Worm (Caenorhabditis elegans) whole organism, L2 larva: ENCODE results near the gene nlf-1.

Source experiments
- C34F6.9 ChIP-seq: fragments of 150-350 bp; optimal IDR thresholded peaks from 2 replicates; lab custom pipeline; 2014; ENCODE audit warnings: missing biosample characterization, missing genetic modification characterization
- F13H6.1 ChIP-seq: sonication (generic microtip); optimal IDR thresholded peaks from 2 replicates; lab custom pipeline; 2016; ENCODE audit warnings: missing genetic modification characterization, missing compliant biosample characterization
- R02D3.7 ChIP-seq: fragments of 150-350 bp; optimal IDR thresholded peaks from 2 replicates; lab custom pipeline; 2014; ENCODE audit warnings: missing biosample characterization, missing genetic modification characterization
- Y55F3AM.14 ChIP-seq: fragments of 200-800 bp; sonication (Bioruptor generic); optimal IDR thresholded peaks from 2 replicates; lab custom pipeline; 2018; ENCODE audit warnings: mild to moderate bottlenecking, missing genetic modification characterization, missing compliant biosample characterization
- ZK546.5 ChIP-seq: sonication (generic microtip); optimal IDR thresholded peaks from 2 replicates; lab custom pipeline; 2017; ENCODE audit warnings: missing biosample characterization, missing genetic modification characterization
- alr-1 ChIP-seq: fragments of 150-350 bp; optimal IDR thresholded peaks from 2 replicates; lab custom pipeline; 2014; ENCODE audit warnings: missing biosample characterization, missing genetic modification characterization
- aly-2 ChIP-seq: fragments of 150-350 bp; optimal IDR thresholded peaks from 2 replicates; lab custom pipeline; 2014; ENCODE audit warnings: missing biosample characterization, missing genetic modification characterization
- ama-1 ChIP-seq: fragments of 150-350 bp; optimal IDR thresholded peaks from 2 replicates; lab custom pipeline; 2018; ENCODE audit warnings: inconsistent platforms
- blmp-1 ChIP-seq: sonication (generic microtip); optimal IDR thresholded peaks from 2 replicates; lab custom pipeline; 2017; ENCODE audit warnings: missing genetic modification characterization, mild to moderate bottlenecking, missing compliant biosample characterization, antibody characterized with exemption, moderate library complexity; ENCODE audit not compliant: insufficient read depth
- ceh-16 ChIP-seq: fragments of 150-350 bp; optimal IDR thresholded peaks from 2 replicates; lab custom pipeline; 2014; ENCODE audit warnings: missing biosample characterization, missing genetic modification characterization
- ceh-82 ChIP-seq: fragments of 150-350 bp; optimal IDR thresholded peaks from 2 replicates; lab custom pipeline; 2014; ENCODE audit warnings: missing biosample characterization, missing genetic modification characterization
- crh-2 ChIP-seq: sonication (generic microtip); optimal IDR thresholded peaks from 2 replicates; lab custom pipeline; 2017; ENCODE audit warnings: missing biosample characterization, missing genetic modification characterization
- dmd-4 ChIP-seq: sonication (generic microtip); optimal IDR thresholded peaks from 2 replicates; lab custom pipeline; 2017; ENCODE audit warnings: missing biosample characterization, missing genetic modification characterization
- egl-27 ChIP-seq: sonication (generic microtip); optimal IDR thresholded peaks from 3 replicates; lab custom pipeline; 2017; ENCODE audit warnings: missing biosample characterization, missing genetic modification reagents, missing genetic modification characterization
- elt-1 ChIP-seq: fragments of 150-350 bp; optimal IDR thresholded peaks from 2 replicates; lab custom pipeline; 2014; ENCODE audit warnings: missing biosample characterization, missing genetic modification characterization
- elt-3 ChIP-seq: sonication (generic microtip); optimal IDR thresholded peaks from 2 replicates; lab custom pipeline; 2017; ENCODE audit warnings: missing biosample characterization, missing genetic modification characterization
- fos-1 ChIP-seq: fragments of 150-350 bp; optimal IDR thresholded peaks from 2 replicates; lab custom pipeline; 2014; ENCODE audit warnings: missing biosample characterization, missing genetic modification characterization
- gmeb-1 ChIP-seq: fragments of 150-350 bp; optimal IDR thresholded peaks from 2 replicates; lab custom pipeline; 2014; ENCODE audit warnings: missing biosample characterization, missing genetic modification characterization
- lin-11 ChIP-seq: fragments of 150-350 bp; sonication (generic microtip); optimal IDR thresholded peaks from 2 replicates; lab custom pipeline; 2014; ENCODE audit warnings: missing biosample characterization, missing genetic modification characterization, inconsistent platforms, mixed read lengths
- lin-13 ChIP-seq: fragments of 150-350 bp; optimal IDR thresholded peaks from 2 replicates; lab custom pipeline; 2014; ENCODE audit warnings: missing biosample characterization, missing genetic modification reagents, missing genetic modification characterization
- lin-39 ChIP-seq: fragments of 150-350 bp; optimal IDR thresholded peaks from 2 replicates; lab custom pipeline; 2014; ENCODE audit warnings: missing biosample characterization, missing genetic modification reagents, missing genetic modification characterization
- lsy-2 ChIP-seq, 2 experiments: fragments of 150-350 bp in 1 of 2; sonication (generic microtip) in 1 of 2; optimal IDR thresholded peaks; 2 replicates each; lab custom pipeline; 2014 to 2017; ENCODE audit warnings: missing biosample characterization in 2 of 2, missing genetic modification characterization in 2 of 2
- mab-5 ChIP-seq: fragments of 150-350 bp; optimal IDR thresholded peaks from 2 replicates; lab custom pipeline; 2014; ENCODE audit warnings: missing biosample characterization, missing genetic modification characterization
- mbf-1 ChIP-seq: sonication (generic microtip); optimal IDR thresholded peaks from 2 replicates; lab custom pipeline; 2017; ENCODE audit warnings: missing biosample characterization, missing genetic modification characterization
- mdl-1 ChIP-seq, 2 experiments: fragments of 150-350 bp in 1 of 2; sonication (generic microtip) in 1 of 2; optimal IDR thresholded peaks; 2 replicates each; lab custom pipeline; 2017; ENCODE audit warnings: missing biosample characterization in 2 of 2, missing genetic modification characterization in 2 of 2
- nhr-10 ChIP-seq: sonication (generic microtip); optimal IDR thresholded peaks from 2 replicates; lab custom pipeline; 2017; ENCODE audit warnings: missing biosample characterization, missing genetic modification characterization
- nhr-11 ChIP-seq: fragments of 150-350 bp; optimal IDR thresholded peaks from 2 replicates; lab custom pipeline; 2014; ENCODE audit warnings: missing biosample characterization, missing genetic modification characterization
- nhr-12 ChIP-seq: fragments of 150-350 bp; optimal IDR thresholded peaks from 2 replicates; lab custom pipeline; 2014; ENCODE audit warnings: missing biosample characterization, missing genetic modification characterization
- nhr-129 ChIP-seq: fragments of 150-350 bp; optimal IDR thresholded peaks from 2 replicates; lab custom pipeline; 2014; ENCODE audit warnings: missing biosample characterization, missing genetic modification characterization
- nhr-21 ChIP-seq: fragments of 150-350 bp; optimal IDR thresholded peaks from 2 replicates; lab custom pipeline; 2014; ENCODE audit warnings: missing biosample characterization, missing genetic modification characterization
- nhr-23 ChIP-seq: fragments of 150-350 bp; optimal IDR thresholded peaks from 2 replicates; lab custom pipeline; 2014; ENCODE audit warnings: missing biosample characterization, missing genetic modification reagents, missing genetic modification characterization
- nhr-237 ChIP-seq: fragments of 150-350 bp; optimal IDR thresholded peaks from 2 replicates; lab custom pipeline; 2014; ENCODE audit warnings: missing biosample characterization, missing genetic modification characterization
- nhr-25 ChIP-seq: fragments of 150-350 bp; sonication (generic microtip); optimal IDR thresholded peaks from 3 replicates; lab custom pipeline; 2014; ENCODE audit warnings: missing biosample characterization, missing genetic modification characterization
- nhr-6 ChIP-seq: fragments of 150-350 bp; optimal IDR thresholded peaks from 2 replicates; lab custom pipeline; 2014; ENCODE audit warnings: missing biosample characterization, missing genetic modification characterization
- nhr-77 ChIP-seq: fragments of 150-350 bp; optimal IDR thresholded peaks from 2 replicates; lab custom pipeline; 2014; ENCODE audit warnings: missing biosample characterization, missing genetic modification characterization
- peb-1 ChIP-seq: fragments of 150-350 bp; optimal IDR thresholded peaks from 2 replicates; lab custom pipeline; 2014; ENCODE audit warnings: missing biosample characterization, missing genetic modification characterization
- sem-4 ChIP-seq: fragments of 150-350 bp; optimal IDR thresholded peaks from 2 replicates; lab custom pipeline; 2014; ENCODE audit warnings: missing biosample characterization, missing genetic modification reagents, missing genetic modification characterization
- skn-1 ChIP-seq: sonication (generic microtip); optimal IDR thresholded peaks from 2 replicates; lab custom pipeline; 2017; ENCODE audit warnings: missing biosample characterization, missing genetic modification characterization
- sma-3 ChIP-seq: sonication (generic microtip); optimal IDR thresholded peaks from 2 replicates; lab custom pipeline; 2016; ENCODE audit warnings: missing genetic modification reagents, missing genetic modification characterization, missing compliant biosample characterization
- sma-9 ChIP-seq, 2 experiments: fragments of 150-350 bp in 1 of 2; sonication (generic microtip) in 1 of 2; optimal IDR thresholded peaks; 2 replicates each; lab custom pipeline; 2014 to 2016; ENCODE audit warnings: missing genetic modification characterization in 2 of 2, mild to moderate bottlenecking in 1 of 2, missing biosample characterization in 1 of 2, missing compliant biosample characterization in 1 of 2, missing genetic modification reagents in 1 of 2, moderate library complexity in 1 of 2
- snpc-4 ChIP-seq: fragments of 150-350 bp; optimal IDR thresholded peaks from 2 replicates; lab custom pipeline; 2014; ENCODE audit warnings: missing biosample characterization, missing genetic modification characterization
- unc-39 ChIP-seq: fragments of 150-350 bp; optimal IDR thresholded peaks from 2 replicates; lab custom pipeline; 2014; ENCODE audit warnings: missing biosample characterization, missing genetic modification characterization
- unc-55 ChIP-seq: fragments of 150-350 bp; sonication (generic microtip); optimal IDR thresholded peaks from 3 replicates; lab custom pipeline; 2014; ENCODE audit warnings: missing biosample characterization, missing genetic modification reagents, missing genetic modification characterization
- unc-62 ChIP-seq: fragments of 150-350 bp; optimal IDR thresholded peaks from 2 replicates; lab custom pipeline; 2014; ENCODE audit warnings: missing biosample characterization, missing genetic modification reagents, missing genetic modification characterization
- zag-1 ChIP-seq: fragments of 150-350 bp; optimal IDR thresholded peaks from 2 replicates; lab custom pipeline; 2014; ENCODE audit warnings: missing biosample characterization, missing genetic modification characterization
- ztf-1 ChIP-seq: fragments of 200-800 bp; sonication (Bioruptor generic); conservative IDR thresholded peaks from 2 replicates; pipeline ENCODE4 v1.3.6; 2022; ENCODE audit warnings: missing genetic modification characterization, missing compliant biosample characterization
- ztf-11 ChIP-seq: sonication (generic microtip); optimal IDR thresholded peaks from 2 replicates; lab custom pipeline; 2017; ENCODE audit warnings: missing biosample characterization, missing genetic modification characterization
- ztf-4 ChIP-seq: fragments of 150-350 bp; optimal IDR thresholded peaks from 2 replicates; lab custom pipeline; 2014; ENCODE audit warnings: missing biosample characterization, missing genetic modification characterization

nlf-1 gene

DNA sequence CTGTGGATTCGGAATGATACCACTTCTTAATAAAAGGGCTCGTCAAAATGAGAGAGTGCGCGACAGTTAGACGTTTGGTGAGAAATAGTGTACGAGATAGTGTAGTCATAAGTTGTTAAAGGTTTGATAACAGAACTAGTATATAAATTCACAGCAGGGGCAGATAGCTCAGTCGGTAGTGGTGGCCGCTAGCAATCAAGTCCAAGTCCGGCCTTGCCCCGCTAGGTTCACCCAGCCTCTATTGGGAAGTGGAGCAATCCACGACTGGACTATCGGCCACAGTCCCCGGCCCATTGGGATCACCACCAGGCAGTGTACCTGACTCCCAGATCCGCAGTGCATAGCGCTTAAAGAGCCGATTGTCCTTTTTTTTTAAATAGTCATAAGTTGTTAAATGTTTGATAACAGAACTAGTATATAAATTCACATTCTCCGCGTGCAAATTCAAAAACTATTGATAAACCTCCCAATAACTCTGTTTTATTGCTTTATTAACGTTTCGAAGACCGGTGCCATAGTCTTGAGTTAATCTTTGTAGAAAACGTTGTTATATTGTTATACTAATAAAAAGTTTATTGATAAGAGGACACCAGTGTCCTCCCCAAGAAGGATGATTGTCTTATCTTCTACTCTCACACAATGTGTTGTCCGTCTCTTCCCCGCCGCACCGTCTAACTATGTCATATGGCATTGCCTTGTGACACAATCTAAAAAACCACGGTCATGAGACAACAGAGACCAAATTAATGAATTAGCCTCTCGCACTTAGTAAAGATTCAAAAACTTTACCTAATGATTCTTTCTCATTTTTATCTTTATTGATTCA is 6.5 kb downstream of the nlf-1 start:
- TF ChIP-seq mab-5 (tag; lab: Kevin White, UChicago) (no peak), blmp-1 (peak; percentile 20), nhr-11 (tag; lab: Kevin White, UChicago) (no peak), nhr-25 (tag; lab: Kevin White, UChicago) (peak; percentile 72), ZK546.5 (tag; lab: Kevin White, UChicago) (no peak), sma-9 (GFP tag; optimal IDR thresholded peaks at IDR 0.05; lab: Kevin White, UChicago) (peak; percentile 70), sma-9 (tag; optimal IDR thresholded peaks at IDR 0.05; lab: Kevin White, UChicago) (no peak), dmd-4 (no peak), unc-39 (no peak), nhr-6 (tag; lab: Kevin White, UChicago) (peak; percentile 38), egl-27 (tag; lab: Kevin White, UChicago) (peak; percentile 37), C34F6.9 (tag; lab: Kevin White, UChicago) (peak; percentile 23), fos-1 (tag; lab: Kevin White, UChicago) (peak; percentile 73), nhr-129 (tag; lab: Kevin White, UChicago) (peak; percentile 70), mdl-1 (tag; optimal IDR thresholded peaks at IDR 0.05; lab: Kevin White, UChicago) (no peak), ceh-82 (no peak), nhr-10 (tag; lab: Kevin White, UChicago) (no peak), aly-2 (tag; lab: Kevin White, UChicago) (no peak), F13H6.1 (tag; lab: Kevin White, UChicago) (peak; percentile 49), lsy-2 (tag; optimal IDR thresholded peaks at IDR 0.05; lab: Kevin White, UChicago) (peak in 1 of 2 experiments; percentile 8), unc-62 (GFP tag; lab: Kevin White, UChicago) (no peak), nhr-12 (tag; lab: Kevin White, UChicago) (no peak), ama-1 (peak; percentile 28), skn-1 (tag; lab: Kevin White, UChicago) (no peak), R02D3.7 (tag; lab: Kevin White, UChicago) (no peak), zag-1 (tag; lab: Kevin White, UChicago) (no peak), snpc-4 (tag; lab: Kevin White, UChicago) (no peak), ceh-16 (tag; lab: Kevin White, UChicago) (no peak), nhr-23 (no peak), lin-13 (GFP tag; lab: Kevin White, UChicago) (no peak), crh-2 (peak; percentile 79), Y55F3AM.14 (GFP tag; lab: Kevin White, UChicago) (no peak), alr-1 (tag; lab: Kevin White, UChicago) (no peak), lin-11 (tag; lab: Kevin White, UChicago) (no peak), ztf-11 (no peak), mbf-1 (tag; lab: Kevin White, UChicago) (no peak), ztf-4 (tag; lab: Kevin White, UChicago) (no peak), nhr-21 (tag; lab: Kevin White, UChicago) (peak; percentile 80), peb-1 (tag; lab: Kevin White, UChicago) (no peak), lin-39 (no peak), ztf-1 (GFP tag; lab: Robert Waterston, UW) (no peak), elt-1 (tag; lab: Kevin White, UChicago) (no peak), sem-4 (tag; lab: Kevin White, UChicago) (no peak), sma-3 (peak; percentile 77), elt-3 (tag; lab: Kevin White, UChicago) (no peak), nhr-77 (tag; lab: Kevin White, UChicago) (no peak), unc-55 (GFP tag; lab: Kevin White, UChicago) (no peak), gmeb-1 (tag; lab: Kevin White, UChicago) (peak; percentile 72), nhr-237 (tag; lab: Kevin White, UChicago) (no peak)
